Worm (Caenorhabditis elegans) whole organism, young adult: ENCODE measurements around the gene F22F7.3.

ENCODE experiments used
- B0019.2 ChIP-seq: fragments of 200-800 bp; sonication (Bioruptor generic); conservative IDR thresholded peaks from 2 replicates; pipeline ENCODE4 v1.3.6; 2022; ENCODE audit warnings: missing genetic modification reagents, missing genetic modification characterization, missing compliant biosample characterization
- B0336.3 ChIP-seq: fragments of 200-800 bp; sonication (Bioruptor generic); IDR thresholded peaks from 2 replicates; pipeline ENCODE4 v1.3.6; 2022; ENCODE audit warnings: missing genetic modification characterization, missing compliant biosample characterization
- C06A6.2 ChIP-seq: fragments of 200-800 bp; sonication (Bioruptor generic); conservative IDR thresholded peaks from 2 replicates; pipeline ENCODE4 v1.3.6; 2022; ENCODE audit warnings: missing genetic modification characterization, missing compliant biosample characterization
- D2030.7 ChIP-seq: fragments of 200-800 bp; sonication (Bioruptor generic); IDR thresholded peaks from 2 replicates; pipeline ENCODE4 v1.3.6; 2022; ENCODE audit warnings: missing genetic modification reagents, missing genetic modification characterization, missing compliant biosample characterization
- K11D2.4 ChIP-seq: fragments of 200-800 bp; sonication (Bioruptor generic); IDR thresholded peaks from 2 replicates; pipeline ENCODE4 v1.3.6; 2022; ENCODE audit warnings: missing genetic modification reagents, missing genetic modification characterization, missing compliant biosample characterization
- K12H6.12 ChIP-seq: fragments of 200-800 bp; sonication (Bioruptor generic); optimal IDR thresholded peaks from 2 replicates; lab custom pipeline; 2018; ENCODE audit warnings: mild to moderate bottlenecking, missing genetic modification characterization, missing compliant biosample characterization
- T07F8.4 ChIP-seq: sonication (generic microtip); optimal IDR thresholded peaks from 2 replicates; lab custom pipeline; 2016; ENCODE audit warnings: mild to moderate bottlenecking, missing genetic modification characterization, moderate library complexity, missing compliant biosample characterization
- Y53F4B.3 ChIP-seq: fragments of 200-800 bp; sonication (Bioruptor generic); IDR thresholded peaks from 2 replicates; pipeline ENCODE4 v1.3.6; 2022; ENCODE audit warnings: missing genetic modification reagents, missing genetic modification characterization, missing compliant biosample characterization
- akir-1 ChIP-seq: fragments of 200-800 bp; sonication (Bioruptor generic); optimal IDR thresholded peaks from 2 replicates; lab custom pipeline; 2018; ENCODE audit warnings: mild to moderate bottlenecking, missing genetic modification characterization, moderate library complexity, missing compliant biosample characterization
- ama-1 ChIP-seq, 3 experiments: fragments of 150-350 bp in 1 of 3; sonication (generic microtip) in 2 of 3; optimal IDR thresholded peaks; 2 replicates each; lab custom pipeline; 2014 to 2018; ENCODE audit warnings: missing biosample characterization in 2 of 3, missing genetic modification characterization in 2 of 3, missing genetic modification reagents in 2 of 3
- athp-1 ChIP-seq: sonication (generic microtip); optimal IDR thresholded peaks from 2 replicates; lab custom pipeline; 2017; ENCODE audit warnings: mild to moderate bottlenecking, missing genetic modification characterization, missing compliant biosample characterization
- attf-5 ChIP-seq: fragments of 200-800 bp; sonication (Bioruptor generic); optimal IDR thresholded peaks from 2 replicates; lab custom pipeline; 2018; ENCODE audit warnings: mild to moderate bottlenecking, missing genetic modification characterization, missing compliant biosample characterization
- cebp-1 ChIP-seq, 2 experiments: fragments of 200-800 bp in 1 of 2; sonication (Bioruptor generic) in 1 of 2; sonication (generic microtip) in 1 of 2; IDR thresholded peaks in 1 of 2; optimal IDR thresholded peaks in 1 of 2; 2 replicates each; pipeline versions ENCODE4 v1.3.6 to Lab custom; 2017 to 2022; ENCODE audit warnings: missing compliant biosample characterization in 2 of 2, missing genetic modification characterization in 2 of 2, mild to moderate bottlenecking in 1 of 2, missing genetic modification reagents in 1 of 2, moderate library complexity in 1 of 2
- ceh-40 ChIP-seq: fragments of 200-800 bp; sonication (Bioruptor generic); IDR thresholded peaks from 2 replicates; pipeline ENCODE4 v1.3.6; 2022; ENCODE audit warnings: missing genetic modification characterization, missing compliant biosample characterization
- chd-7 ChIP-seq: sonication (generic microtip); optimal IDR thresholded peaks from 2 replicates; lab custom pipeline; 2016; ENCODE audit warnings: mild to moderate bottlenecking, missing genetic modification characterization, moderate library complexity, missing compliant biosample characterization
- dox-1 ChIP-seq: fragments of 200-800 bp; sonication (Bioruptor generic); IDR thresholded peaks from 2 replicates; pipeline ENCODE4 v1.3.6; 2022; ENCODE audit warnings: missing genetic modification reagents, missing genetic modification characterization, missing compliant biosample characterization
- dpl-1 ChIP-seq: fragments of 150-350 bp; optimal IDR thresholded peaks from 2 replicates; lab custom pipeline; 2014; ENCODE audit warnings: missing biosample characterization, missing genetic modification reagents, missing genetic modification characterization
- egl-44 ChIP-seq: fragments of 200-800 bp; sonication (Bioruptor generic); IDR thresholded peaks from 2 replicates; pipeline ENCODE4 v1.3.6; 2022; ENCODE audit warnings: missing genetic modification reagents, missing genetic modification characterization, missing compliant biosample characterization
- gei-17 ChIP-seq: fragments of 200-800 bp; sonication (Bioruptor generic); optimal IDR thresholded peaks from 2 replicates; lab custom pipeline; 2018; ENCODE audit warnings: mild to moderate bottlenecking, missing genetic modification characterization, missing compliant biosample characterization
- him-1 ChIP-seq: sonication (generic microtip); optimal IDR thresholded peaks from 2 replicates; lab custom pipeline; 2016; ENCODE audit warnings: missing genotype, missing genetic modification reagents, missing genetic modification characterization, missing compliant biosample characterization
- hmg-1.2 ChIP-seq: fragments of 200-800 bp; sonication (Bioruptor generic); IDR thresholded peaks from 2 replicates; pipeline ENCODE4 v1.3.6; 2022; ENCODE audit warnings: missing genetic modification reagents, missing genetic modification characterization, missing compliant biosample characterization
- hsf-1 ChIP-seq: fragments of 200-800 bp; sonication (Bioruptor generic); IDR thresholded peaks from 2 replicates; pipeline ENCODE4 v1.3.6; 2022; ENCODE audit warnings: missing genetic modification reagents, missing genetic modification characterization, missing compliant biosample characterization
- let-607 ChIP-seq, 2 experiments: fragments of 200-800 bp in 1 of 2; sonication (Bioruptor generic) in 1 of 2; sonication (generic microtip) in 1 of 2; optimal IDR thresholded peaks; 2 replicates each; lab custom pipeline; 2016 to 2018; ENCODE audit warnings: mild to moderate bottlenecking in 2 of 2, missing compliant biosample characterization in 2 of 2, missing genetic modification characterization in 2 of 2, moderate library complexity in 2 of 2, missing genotype in 1 of 2
- lin-26 ChIP-seq: fragments of 200-800 bp; sonication (Bioruptor generic); IDR thresholded peaks from 2 replicates; pipeline ENCODE4 v1.3.6; 2022; ENCODE audit warnings: missing genetic modification reagents, missing genetic modification characterization, missing compliant biosample characterization
- lin-40 ChIP-seq: sonication (generic microtip); optimal IDR thresholded peaks from 2 replicates; lab custom pipeline; 2016; ENCODE audit warnings: missing genetic modification characterization, mild to moderate bottlenecking, missing compliant biosample characterization, missing genotype, missing genetic modification reagents
- lin-54 ChIP-seq: fragments of 200-800 bp; sonication (Bioruptor generic); optimal IDR thresholded peaks from 2 replicates; lab custom pipeline; 2018; ENCODE audit warnings: mild to moderate bottlenecking, missing genetic modification characterization, missing compliant biosample characterization
- lsl-1 ChIP-seq: fragments of 200-800 bp; sonication (Bioruptor generic); optimal IDR thresholded peaks from 2 replicates; lab custom pipeline; 2018; ENCODE audit warnings: mild to moderate bottlenecking, missing genetic modification characterization, moderate library complexity, missing compliant biosample characterization
- lsy-27 ChIP-seq: sonication (generic microtip); optimal IDR thresholded peaks from 2 replicates; lab custom pipeline; 2017; ENCODE audit warnings: missing genetic modification characterization, mild to moderate bottlenecking, missing compliant biosample characterization, antibody characterized with exemption, missing genotype, borderline replicate concordance; ENCODE audit not compliant: insufficient read depth
- madf-10 ChIP-seq: sonication (generic microtip); optimal IDR thresholded peaks from 2 replicates; lab custom pipeline; 2016; ENCODE audit warnings: mild to moderate bottlenecking, missing genetic modification characterization, missing compliant biosample characterization
- madf-6 ChIP-seq: fragments of 200-800 bp; sonication (Bioruptor generic); IDR thresholded peaks from 2 replicates; pipeline ENCODE4 v1.3.6; 2022; ENCODE audit warnings: missing genetic modification reagents, missing genetic modification characterization, missing compliant biosample characterization
- madf-8 ChIP-seq: fragments of 200-800 bp; sonication (Bioruptor generic); conservative IDR thresholded peaks from 2 replicates; pipeline ENCODE4 v1.3.6; 2022; ENCODE audit warnings: missing genetic modification reagents, missing genetic modification characterization, missing compliant biosample characterization
- mcd-1 ChIP-seq: fragments of 200-800 bp; sonication (Bioruptor generic); IDR thresholded peaks from 2 replicates; pipeline ENCODE4 v1.3.6; 2022; ENCODE audit warnings: missing genetic modification reagents, missing genetic modification characterization, missing compliant biosample characterization
- nfyb-1 ChIP-seq: fragments of 200-800 bp; sonication (Bioruptor generic); IDR thresholded peaks from 2 replicates; pipeline ENCODE4 v1.3.6; 2022; ENCODE audit warnings: missing genetic modification reagents, missing genetic modification characterization, missing compliant biosample characterization
- pbrm-1 ChIP-seq: fragments of 200-800 bp; sonication (Bioruptor generic); IDR thresholded peaks from 2 replicates; pipeline ENCODE4 v1.3.6; 2022; ENCODE audit warnings: missing genetic modification reagents, missing genetic modification characterization, missing compliant biosample characterization
- snpc-1.3 ChIP-seq: sonication (generic microtip); optimal IDR thresholded peaks from 2 replicates; lab custom pipeline; 2017; ENCODE audit warnings: missing genetic modification characterization, mild to moderate bottlenecking, missing compliant biosample characterization, antibody characterized with exemption, moderate library complexity, missing genotype, missing genetic modification reagents; ENCODE audit not compliant: insufficient read depth
- tbp1 ChIP-seq: fragments of 200-800 bp; sonication (Bioruptor generic); optimal IDR thresholded peaks from 2 replicates; lab custom pipeline; 2018; ENCODE audit warnings: mild to moderate bottlenecking, missing genetic modification characterization, missing compliant biosample characterization
- tbx-9 ChIP-seq: sonication (generic microtip); optimal IDR thresholded peaks from 2 replicates; lab custom pipeline; 2016; ENCODE audit warnings: borderline replicate concordance, missing genetic modification characterization, inconsistent platforms, missing compliant biosample characterization
- unc-62 ChIP-seq: fragments of 150-350 bp; optimal IDR thresholded peaks from 2 replicates; lab custom pipeline; 2014; ENCODE audit warnings: missing biosample characterization, missing genetic modification reagents, missing genetic modification characterization
- zfh-2 ChIP-seq: fragments of 200-800 bp; sonication (Bioruptor generic); conservative IDR thresholded peaks from 2 replicates; pipeline ENCODE4 v1.3.6; 2022; ENCODE audit warnings: missing genetic modification reagents, missing genetic modification characterization, missing compliant biosample characterization
- zim-3 ChIP-seq: sonication (generic microtip); optimal IDR thresholded peaks from 2 replicates; lab custom pipeline; 2017; ENCODE audit warnings: mild to moderate bottlenecking, missing genetic modification characterization, moderate library complexity, missing compliant biosample characterization
- ztf-18 ChIP-seq: sonication (generic microtip); optimal IDR thresholded peaks from 2 replicates; lab custom pipeline; 2016; ENCODE audit warnings: missing genotype, mild to moderate bottlenecking, missing genetic modification characterization, missing compliant biosample characterization
- ztf-22 ChIP-seq: fragments of 200-800 bp; sonication (Bioruptor generic); optimal IDR thresholded peaks from 2 replicates; lab custom pipeline; 2018; ENCODE audit warnings: mild to moderate bottlenecking, missing genetic modification characterization, moderate library complexity, missing compliant biosample characterization
- ztf-25 ChIP-seq: fragments of 200-800 bp; sonication (Bioruptor generic); IDR thresholded peaks from 2 replicates; pipeline ENCODE4 v1.3.6; 2022; ENCODE audit warnings: missing genetic modification reagents, missing genetic modification characterization, missing compliant biosample characterization

F22F7.3 gene

ce11 chrV:2067419-2067818 is 43.0 kb upstream of the F22F7.3 start (continued):
- peak; percentile 55; the same call in 1 of the 2 replicates for TF ChIP-seq B0019.2 (GFP tag; lab: Robert Waterston, UW)
- TF ChIP-seq athp-1 (tag; lab: Kevin White, UChicago), result no peak
- TF ChIP-seq K11D2.4 (GFP tag; lab: Robert Waterston, UW), result no peak
- TF ChIP-seq tbx-9 (tag; lab: Kevin White, UChicago), result no peak
- peak; percentile 72 for TF ChIP-seq madf-8 (GFP tag; lab: Robert Waterston, UW)
- TF ChIP-seq D2030.7 (GFP tag; lab: Robert Waterston, UW), result peak; percentile 88

DNA sequence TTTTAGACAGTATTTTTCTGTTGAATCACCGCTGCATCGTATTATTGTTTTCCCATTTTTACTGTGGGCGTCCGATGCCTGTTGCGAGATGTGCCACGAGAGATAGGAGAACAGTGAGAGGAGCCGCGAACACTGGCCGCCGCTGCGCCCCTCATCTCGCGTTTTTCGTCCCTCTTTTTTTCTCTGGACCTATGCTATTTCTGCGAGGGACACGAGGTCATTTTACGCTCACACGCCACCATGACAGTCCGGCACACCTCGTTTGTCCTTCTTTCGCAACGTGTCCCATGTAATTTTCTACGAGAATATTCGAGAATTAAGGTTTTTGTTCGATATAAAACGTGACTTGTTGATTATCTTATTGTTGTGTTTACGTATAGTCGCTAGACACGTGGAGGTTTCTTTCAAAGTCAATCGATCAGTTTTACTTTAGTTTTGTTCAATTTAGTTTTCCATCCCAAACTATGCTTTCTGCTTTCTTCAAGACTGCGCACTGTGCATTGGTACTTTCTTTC is 42.4 kb upstream of the F22F7.3 start, which contains the start of gene lbp-9:
Gene lbp-9 (plus strand): TSS at position 465 of the 515 bp plus-strand sequence.
- TF ChIP-seq dpl-1 (GFP tag; lab: Kevin White, UChicago), result no peak
- TF ChIP-seq zfh-2 (GFP tag; lab: Robert Waterston, UW), result peak; percentile 94
- TF ChIP-seq athp-1 (tag; lab: Kevin White, UChicago), result peak; percentile 0
- TF ChIP-seq ceh-40, result peak; percentile 80
- no peak for TF ChIP-seq snpc-1.3
- peak; percentile 19; the same call in 1 of the 2 replicates for TF ChIP-seq mcd-1
- peak; percentile 34 for TF ChIP-seq madf-10 (tag; lab: Kevin White, UChicago)
- TF ChIP-seq chd-7, result peak; percentile 36
- peak; percentile 43; the same call in 1 of the 2 replicates for TF ChIP-seq egl-44
- TF ChIP-seq T07F8.4 (tag; lab: Kevin White, UChicago), result peak; percentile 60
- TF ChIP-seq nfyb-1 (GFP tag; lab: Robert Waterston, UW), result 0 out of 2 replicates have a peak, but pooled peaks have one; percentile 46
- peak; percentile 67 for TF ChIP-seq cebp-1 (GFP tag; IDR thresholded peaks at IDR 0.05; lab: Robert Waterston, UW)
- peak; percentile 96 for TF ChIP-seq cebp-1 (tag; optimal IDR thresholded peaks at IDR 0.05; lab: Kevin White, UChicago)
- TF ChIP-seq ama-1 (optimal IDR thresholded peaks at IDR 0.05; lab: Kevin White, UChicago), result peak; percentile 34
- no peak for TF ChIP-seq ama-1 (GFP tag; optimal IDR thresholded peaks at IDR 0.05; lab: Kevin White, UChicago)
- peak in 1 of 2 experiments; percentile 30 for TF ChIP-seq let-607 (tag; optimal IDR thresholded peaks at IDR 0.05; lab: Kevin White, UChicago)
- TF ChIP-seq ztf-25 (GFP tag; lab: Robert Waterston, UW), result no peak
- TF ChIP-seq K11D2.4 (GFP tag; lab: Robert Waterston, UW), result 0 out of 2 replicates have a peak, but pooled peaks have one; percentile 61
- no peak for TF ChIP-seq lsy-27 (tag; lab: Kevin White, UChicago)
- TF ChIP-seq zim-3 (tag; lab: Kevin White, UChicago), result peak; percentile 33
- TF ChIP-seq lin-26 (GFP tag; lab: Robert Waterston, UW), result peak; percentile 71; the same call in 1 of the 2 replicates
- TF ChIP-seq tbp1 (GFP tag; lab: Kevin White, UChicago), result peak; percentile 40
- 0 out of 2 replicates have a peak, but pooled peaks have one; percentile 34 for TF ChIP-seq C06A6.2 (GFP tag; lab: Robert Waterston, UW)
- peak; percentile 44 for TF ChIP-seq ztf-18
- TF ChIP-seq B0336.3 (GFP tag; lab: Robert Waterston, UW), result peak; percentile 38; the same call in 1 of the 2 replicates
- no peak for TF ChIP-seq madf-6 (GFP tag; lab: Robert Waterston, UW)
- no peak for TF ChIP-seq akir-1
- TF ChIP-seq lin-54 (GFP tag; lab: Kevin White, UChicago), result peak; percentile 51
- TF ChIP-seq pbrm-1 (GFP tag; lab: Robert Waterston, UW), result 0 out of 2 replicates have a peak, but pooled peaks have one; percentile 67
- no peak for TF ChIP-seq ztf-22 (GFP tag; lab: Kevin White, UChicago)
- TF ChIP-seq hmg-1.2 (GFP tag; lab: Robert Waterston, UW), result peak; percentile 76; the same call in 1 of the 2 replicates
- peak; percentile 2 for TF ChIP-seq lin-40
- TF ChIP-seq Y53F4B.3 (GFP tag; lab: Robert Waterston, UW), result no peak
- TF ChIP-seq unc-62 (GFP tag; lab: Kevin White, UChicago), result no peak
- no peak for TF ChIP-seq him-1 (tag; lab: Kevin White, UChicago)
- no peak for TF ChIP-seq lsl-1 (GFP tag; lab: Kevin White, UChicago)
- peak; percentile 61 for TF ChIP-seq K12H6.12 (tag; lab: Kevin White, UChicago)
- TF ChIP-seq hsf-1, result peak; percentile 77
- TF ChIP-seq attf-5 (GFP tag; lab: Kevin White, UChicago), result peak; percentile 79
- TF ChIP-seq gei-17, result peak; percentile 1
- peak; percentile 67; the same call in 1 of the 2 replicates for TF ChIP-seq dox-1 (GFP tag; lab: Robert Waterston, UW)
- no peak for TF ChIP-seq madf-8 (GFP tag; lab: Robert Waterston, UW)
